Worm (Caenorhabditis elegans) whole organism, L2 larva: ENCODE measurements around the gene acl-14.

ENCODE experiments used
- F13H6.1 ChIP-seq: sonication (generic microtip); optimal IDR thresholded peaks from 2 replicates; lab custom pipeline; 2016; ENCODE audit warnings: missing genetic modification characterization, missing compliant biosample characterization
- R02D3.7 ChIP-seq: fragments of 150-350 bp; optimal IDR thresholded peaks from 2 replicates; lab custom pipeline; 2014; ENCODE audit warnings: missing biosample characterization, missing genetic modification characterization
- Y55F3AM.14 ChIP-seq: fragments of 200-800 bp; sonication (Bioruptor generic); optimal IDR thresholded peaks from 2 replicates; lab custom pipeline; 2018; ENCODE audit warnings: mild to moderate bottlenecking, missing genetic modification characterization, missing compliant biosample characterization
- ZK546.5 ChIP-seq: sonication (generic microtip); optimal IDR thresholded peaks from 2 replicates; lab custom pipeline; 2017; ENCODE audit warnings: missing biosample characterization, missing genetic modification characterization
- ama-1 ChIP-seq: fragments of 150-350 bp; optimal IDR thresholded peaks from 2 replicates; lab custom pipeline; 2018; ENCODE audit warnings: inconsistent platforms
- blmp-1 ChIP-seq: sonication (generic microtip); optimal IDR thresholded peaks from 2 replicates; lab custom pipeline; 2017; ENCODE audit warnings: missing genetic modification characterization, mild to moderate bottlenecking, missing compliant biosample characterization, antibody characterized with exemption, moderate library complexity; ENCODE audit not compliant: insufficient read depth
- ceh-82 ChIP-seq: fragments of 150-350 bp; optimal IDR thresholded peaks from 2 replicates; lab custom pipeline; 2014; ENCODE audit warnings: missing biosample characterization, missing genetic modification characterization
- crh-2 ChIP-seq: sonication (generic microtip); optimal IDR thresholded peaks from 2 replicates; lab custom pipeline; 2017; ENCODE audit warnings: missing biosample characterization, missing genetic modification characterization
- egl-27 ChIP-seq: sonication (generic microtip); optimal IDR thresholded peaks from 3 replicates; lab custom pipeline; 2017; ENCODE audit warnings: missing biosample characterization, missing genetic modification reagents, missing genetic modification characterization
- elt-3 ChIP-seq: sonication (generic microtip); optimal IDR thresholded peaks from 2 replicates; lab custom pipeline; 2017; ENCODE audit warnings: missing biosample characterization, missing genetic modification characterization
- fos-1 ChIP-seq: fragments of 150-350 bp; optimal IDR thresholded peaks from 2 replicates; lab custom pipeline; 2014; ENCODE audit warnings: missing biosample characterization, missing genetic modification characterization
- lin-11 ChIP-seq: fragments of 150-350 bp; sonication (generic microtip); optimal IDR thresholded peaks from 2 replicates; lab custom pipeline; 2014; ENCODE audit warnings: missing biosample characterization, missing genetic modification characterization, inconsistent platforms, mixed read lengths
- lsy-2 ChIP-seq, 2 experiments: fragments of 150-350 bp in 1 of 2; sonication (generic microtip) in 1 of 2; optimal IDR thresholded peaks; 2 replicates each; lab custom pipeline; 2014 to 2017; ENCODE audit warnings: missing biosample characterization in 2 of 2, missing genetic modification characterization in 2 of 2
- mbf-1 ChIP-seq: sonication (generic microtip); optimal IDR thresholded peaks from 2 replicates; lab custom pipeline; 2017; ENCODE audit warnings: missing biosample characterization, missing genetic modification characterization
- nhr-10 ChIP-seq: sonication (generic microtip); optimal IDR thresholded peaks from 2 replicates; lab custom pipeline; 2017; ENCODE audit warnings: missing biosample characterization, missing genetic modification characterization
- nhr-11 ChIP-seq: fragments of 150-350 bp; optimal IDR thresholded peaks from 2 replicates; lab custom pipeline; 2014; ENCODE audit warnings: missing biosample characterization, missing genetic modification characterization
- nhr-12 ChIP-seq: fragments of 150-350 bp; optimal IDR thresholded peaks from 2 replicates; lab custom pipeline; 2014; ENCODE audit warnings: missing biosample characterization, missing genetic modification characterization
- nhr-129 ChIP-seq: fragments of 150-350 bp; optimal IDR thresholded peaks from 2 replicates; lab custom pipeline; 2014; ENCODE audit warnings: missing biosample characterization, missing genetic modification characterization
- nhr-21 ChIP-seq: fragments of 150-350 bp; optimal IDR thresholded peaks from 2 replicates; lab custom pipeline; 2014; ENCODE audit warnings: missing biosample characterization, missing genetic modification characterization
- nhr-237 ChIP-seq: fragments of 150-350 bp; optimal IDR thresholded peaks from 2 replicates; lab custom pipeline; 2014; ENCODE audit warnings: missing biosample characterization, missing genetic modification characterization
- nhr-25 ChIP-seq: fragments of 150-350 bp; sonication (generic microtip); optimal IDR thresholded peaks from 3 replicates; lab custom pipeline; 2014; ENCODE audit warnings: missing biosample characterization, missing genetic modification characterization
- nhr-6 ChIP-seq: fragments of 150-350 bp; optimal IDR thresholded peaks from 2 replicates; lab custom pipeline; 2014; ENCODE audit warnings: missing biosample characterization, missing genetic modification characterization
- nhr-77 ChIP-seq: fragments of 150-350 bp; optimal IDR thresholded peaks from 2 replicates; lab custom pipeline; 2014; ENCODE audit warnings: missing biosample characterization, missing genetic modification characterization
- peb-1 ChIP-seq: fragments of 150-350 bp; optimal IDR thresholded peaks from 2 replicates; lab custom pipeline; 2014; ENCODE audit warnings: missing biosample characterization, missing genetic modification characterization
- skn-1 ChIP-seq: sonication (generic microtip); optimal IDR thresholded peaks from 2 replicates; lab custom pipeline; 2017; ENCODE audit warnings: missing biosample characterization, missing genetic modification characterization
- sma-3 ChIP-seq: sonication (generic microtip); optimal IDR thresholded peaks from 2 replicates; lab custom pipeline; 2016; ENCODE audit warnings: missing genetic modification reagents, missing genetic modification characterization, missing compliant biosample characterization
- sma-9 ChIP-seq, 2 experiments: fragments of 150-350 bp in 1 of 2; sonication (generic microtip) in 1 of 2; optimal IDR thresholded peaks; 2 replicates each; lab custom pipeline; 2014 to 2016; ENCODE audit warnings: missing genetic modification characterization in 2 of 2, mild to moderate bottlenecking in 1 of 2, missing biosample characterization in 1 of 2, missing compliant biosample characterization in 1 of 2, missing genetic modification reagents in 1 of 2, moderate library complexity in 1 of 2
- snpc-4 ChIP-seq: fragments of 150-350 bp; optimal IDR thresholded peaks from 2 replicates; lab custom pipeline; 2014; ENCODE audit warnings: missing biosample characterization, missing genetic modification characterization
- unc-55 ChIP-seq: fragments of 150-350 bp; sonication (generic microtip); optimal IDR thresholded peaks from 3 replicates; lab custom pipeline; 2014; ENCODE audit warnings: missing biosample characterization, missing genetic modification reagents, missing genetic modification characterization
- unc-62 ChIP-seq: fragments of 150-350 bp; optimal IDR thresholded peaks from 2 replicates; lab custom pipeline; 2014; ENCODE audit warnings: missing biosample characterization, missing genetic modification reagents, missing genetic modification characterization
- zag-1 ChIP-seq: fragments of 150-350 bp; optimal IDR thresholded peaks from 2 replicates; lab custom pipeline; 2014; ENCODE audit warnings: missing biosample characterization, missing genetic modification characterization
- ztf-1 ChIP-seq: fragments of 200-800 bp; sonication (Bioruptor generic); conservative IDR thresholded peaks from 2 replicates; pipeline ENCODE4 v1.3.6; 2022; ENCODE audit warnings: missing genetic modification characterization, missing compliant biosample characterization
- ztf-11 ChIP-seq: sonication (generic microtip); optimal IDR thresholded peaks from 2 replicates; lab custom pipeline; 2017; ENCODE audit warnings: missing biosample characterization, missing genetic modification characterization
- ztf-4 ChIP-seq: fragments of 150-350 bp; optimal IDR thresholded peaks from 2 replicates; lab custom pipeline; 2014; ENCODE audit warnings: missing biosample characterization, missing genetic modification characterization

Gene acl-14

DNA sequence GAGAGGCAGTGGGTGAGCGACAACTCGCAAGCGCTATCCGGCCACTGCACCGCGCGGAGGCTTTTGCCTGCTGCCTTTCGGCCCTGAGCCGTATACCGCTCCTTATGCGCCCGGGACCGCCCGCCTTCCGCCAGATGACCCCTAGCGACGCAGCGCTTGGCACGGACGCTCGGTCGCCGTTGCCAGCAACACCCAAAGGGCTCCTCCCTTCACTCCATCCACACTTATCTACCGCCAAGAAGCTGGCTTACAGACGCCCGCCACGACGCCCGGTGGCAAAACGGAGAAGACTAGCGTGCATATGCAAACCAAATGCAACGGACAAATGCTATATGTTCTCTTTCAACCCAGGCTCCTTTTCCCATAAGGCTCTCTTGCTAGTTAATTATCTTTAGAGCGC lies 40.1 kb downstream of the acl-14 start:
- TF ChIP-seq zag-1 (tag; lab: Kevin White, UChicago) (peak; percentile 17), lin-11 (tag; lab: Kevin White, UChicago) (peak; percentile 28), ceh-82 (tag; lab: Kevin White, UChicago) (no peak), fos-1 (tag; lab: Kevin White, UChicago) (no peak), ztf-11 (tag; lab: Kevin White, UChicago) (no peak), ztf-1 (no peak), ZK546.5 (tag; lab: Kevin White, UChicago) (no peak), unc-55 (peak; percentile 29), blmp-1 (tag; lab: Kevin White, UChicago) (no peak), sma-3 (GFP tag; lab: Kevin White, UChicago) (no peak), Y55F3AM.14 (GFP tag; lab: Kevin White, UChicago) (no peak), snpc-4 (no peak), peb-1 (tag; lab: Kevin White, UChicago) (no peak), crh-2 (tag; lab: Kevin White, UChicago) (no peak), nhr-21 (tag; lab: Kevin White, UChicago) (peak; percentile 3), nhr-77 (tag; lab: Kevin White, UChicago) (no peak)

DNA sequence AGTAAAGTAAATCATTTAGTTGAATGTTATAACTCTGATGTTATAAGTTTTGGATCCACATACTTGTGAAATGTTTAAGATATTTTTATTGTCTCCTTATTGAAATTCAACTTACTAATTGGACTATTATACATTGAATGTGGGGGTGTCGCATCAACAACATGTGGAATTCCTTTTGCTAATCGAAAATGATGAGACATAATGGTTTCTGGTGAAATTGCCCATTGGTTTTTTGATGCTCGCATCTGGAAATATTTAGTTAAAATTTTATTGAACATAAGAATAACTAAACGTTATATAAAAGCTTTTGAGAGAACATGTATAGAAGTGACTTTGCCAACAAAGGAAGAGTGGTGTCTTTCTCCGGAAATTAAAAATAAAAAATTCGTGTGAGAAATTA lies 41.5 kb downstream of the acl-14 start, which contains the start of gene ZK682.7:
Gene ZK682.7 (minus strand): TSS at position 247 of the 400 bp plus-strand sequence.
- TF ChIP-seq ztf-1 (no peak), ama-1 (lab: Kevin White, UChicago) (no peak), ceh-82 (tag; lab: Kevin White, UChicago) (no peak), peb-1 (tag; lab: Kevin White, UChicago) (no peak), nhr-25 (no peak), lsy-2 (tag; optimal IDR thresholded peaks at IDR 0.05; lab: Kevin White, UChicago) (no peak), F13H6.1 (tag; lab: Kevin White, UChicago) (no peak), sma-9 (GFP tag; optimal IDR thresholded peaks at IDR 0.05; lab: Kevin White, UChicago) (no peak), sma-9 (tag; optimal IDR thresholded peaks at IDR 0.05; lab: Kevin White, UChicago) (no peak), ztf-4 (tag; lab: Kevin White, UChicago) (no peak), nhr-10 (tag; lab: Kevin White, UChicago) (no peak), Y55F3AM.14 (GFP tag; lab: Kevin White, UChicago) (no peak), R02D3.7 (tag; lab: Kevin White, UChicago) (no peak), ztf-11 (tag; lab: Kevin White, UChicago) (no peak), crh-2 (tag; lab: Kevin White, UChicago) (no peak), nhr-6 (tag; lab: Kevin White, UChicago) (no peak), ZK546.5 (tag; lab: Kevin White, UChicago) (no peak), elt-3 (tag; lab: Kevin White, UChicago) (no peak)

DNA sequence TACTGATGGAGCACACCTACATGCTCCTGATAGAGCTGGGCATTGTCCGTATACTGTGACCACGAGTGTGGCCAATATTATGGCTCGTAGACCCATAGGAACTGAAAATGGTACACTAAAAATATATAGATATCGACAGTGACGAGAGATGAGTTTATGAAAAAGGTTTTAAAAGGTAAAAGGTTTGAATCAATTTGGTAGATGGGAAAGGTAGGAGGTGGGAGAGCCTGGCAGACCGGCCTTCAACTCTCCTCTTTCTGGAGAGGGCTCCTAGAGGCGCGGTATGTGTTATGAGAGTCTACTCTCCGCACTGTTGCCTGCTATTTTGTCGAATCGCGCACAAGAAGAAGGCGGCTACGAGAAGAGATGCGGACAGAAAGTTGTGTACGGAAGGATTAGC lies 46.0 kb downstream of the acl-14 start, which contains the start of gene lron-2:
Gene lron-2 (minus strand): TSS at position 101 of the 400 bp plus-strand sequence.
- peak; percentile 17 for TF ChIP-seq peb-1 (tag; lab: Kevin White, UChicago)
- no peak for TF ChIP-seq ztf-1

DNA sequence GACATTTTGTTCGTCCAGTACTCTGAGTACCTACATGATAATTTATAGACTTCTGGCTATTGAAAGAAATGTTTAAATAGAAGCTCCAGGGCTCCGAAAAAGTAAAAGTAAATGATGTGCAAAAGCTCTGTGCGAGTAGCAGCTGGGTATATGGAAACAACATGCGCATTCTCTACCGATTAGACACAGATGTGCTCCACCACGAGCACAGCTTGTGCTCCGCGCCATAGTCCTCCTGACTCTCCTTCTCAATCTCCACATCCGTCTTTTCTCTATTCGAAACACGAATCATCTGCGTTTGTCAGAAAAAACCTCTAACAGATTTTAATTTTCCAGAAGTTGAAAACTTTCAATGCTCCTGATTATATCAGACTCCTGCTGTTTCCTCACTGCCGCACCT lies 50.0 kb downstream of the acl-14 start:
- TF ChIP-seq skn-1 (tag; lab: Kevin White, UChicago) (no peak), nhr-12 (tag; lab: Kevin White, UChicago) (no peak), nhr-6 (tag; lab: Kevin White, UChicago) (no peak), snpc-4 (no peak), F13H6.1 (tag; lab: Kevin White, UChicago) (no peak), ceh-82 (tag; lab: Kevin White, UChicago) (no peak), nhr-129 (tag; lab: Kevin White, UChicago) (no peak), nhr-11 (tag; lab: Kevin White, UChicago) (no peak), elt-3 (tag; lab: Kevin White, UChicago) (no peak)

DNA sequence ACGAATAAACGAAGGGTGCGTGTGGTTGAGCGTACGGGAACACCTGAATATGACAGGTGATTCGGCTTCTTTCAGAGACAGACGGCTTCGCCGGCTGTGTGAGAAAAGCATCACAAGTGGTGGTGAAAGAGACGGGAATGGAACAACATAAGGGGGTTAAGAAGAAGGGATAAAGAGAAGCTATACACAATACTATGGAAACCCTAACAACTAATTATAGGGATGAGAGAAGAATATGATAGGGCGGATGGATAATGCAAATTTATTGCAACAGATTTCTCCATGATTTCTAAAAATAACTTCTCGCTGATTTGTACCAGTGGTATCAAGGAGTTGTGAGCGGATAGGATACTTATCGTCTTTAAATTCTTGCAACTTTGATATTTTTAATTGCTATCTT lies 51.3 kb downstream of the acl-14 start, which contains the start of gene hlh-10:
Gene hlh-10 (minus strand): TSS at position 101 of the 400 bp plus-strand sequence.
- TF ChIP-seq nhr-237 (tag; lab: Kevin White, UChicago) (no peak), unc-62 (no peak), elt-3 (tag; lab: Kevin White, UChicago) (no peak), nhr-10 (tag; lab: Kevin White, UChicago) (no peak), egl-27 (no peak), mbf-1 (tag; lab: Kevin White, UChicago) (no peak), nhr-25 (no peak), peb-1 (tag; lab: Kevin White, UChicago) (no peak), ztf-1 (no peak), zag-1 (tag; lab: Kevin White, UChicago) (no peak)
